Worm (Caenorhabditis elegans) whole organism, mixed stage, embryonic: ENCODE results near the gene srt-28.

Source experiments
- bed-3 ChIP-seq: fragments of 200-800 bp; sonication (Bioruptor generic); optimal IDR thresholded peaks from 3 replicates; lab custom pipeline; 2018; ENCODE audit warnings: mild to moderate bottlenecking, missing genetic modification characterization, moderate library complexity, missing compliant biosample characterization
- blmp-1 ChIP-seq: fragments of 150-350 bp; optimal IDR thresholded peaks from 2 replicates; lab custom pipeline; 2014; ENCODE audit warnings: missing biosample characterization, missing genetic modification characterization
- ceh-39 ChIP-seq: fragments of 150-350 bp; optimal IDR thresholded peaks from 2 replicates; lab custom pipeline; 2014; ENCODE audit warnings: missing biosample characterization, missing genetic modification characterization
- ceh-43 ChIP-seq: fragments of 200-800 bp; sonication (Bioruptor generic); optimal IDR thresholded peaks from 2 replicates; lab custom pipeline; 2018; ENCODE audit warnings: mild to moderate bottlenecking, missing genetic modification characterization, moderate library complexity, missing compliant biosample characterization
- ceh-83 ChIP-seq: fragments of 200-800 bp; sonication (Bioruptor generic); optimal IDR thresholded peaks from 2 replicates; lab custom pipeline; 2018; ENCODE audit warnings: mild to moderate bottlenecking, missing genetic modification characterization, missing compliant biosample characterization
- ces-1 ChIP-seq: fragments of 150-350 bp; optimal IDR thresholded peaks from 2 replicates; lab custom pipeline; 2014; ENCODE audit warnings: missing biosample characterization, missing genetic modification reagents, missing genetic modification characterization
- cnd-1 ChIP-seq: fragments of 200-800 bp; sonication (Bioruptor generic); optimal IDR thresholded peaks from 2 replicates; lab custom pipeline; 2018; ENCODE audit warnings: mild to moderate bottlenecking, missing genetic modification characterization, missing compliant biosample characterization
- drap-1 ChIP-seq: fragments of 200-800 bp; sonication (Bioruptor generic); optimal IDR thresholded peaks from 3 replicates; lab custom pipeline; 2018; ENCODE audit warnings: mild to moderate bottlenecking, missing genetic modification characterization, missing compliant biosample characterization
- elt-3 ChIP-seq: fragments of 150-350 bp; optimal IDR thresholded peaks from 2 replicates; lab custom pipeline; 2014; ENCODE audit warnings: missing biosample characterization, missing genetic modification characterization
- flh-1 ChIP-seq: fragments of 200-800 bp; sonication (Bioruptor generic); optimal IDR thresholded peaks from 2 replicates; lab custom pipeline; 2018; ENCODE audit warnings: mild to moderate bottlenecking, missing genetic modification characterization, moderate library complexity, missing compliant biosample characterization
- ham-2 ChIP-seq: fragments of 200-800 bp; sonication (Bioruptor generic); optimal IDR thresholded peaks from 2 replicates; lab custom pipeline; 2018; ENCODE audit warnings: mild to moderate bottlenecking, missing genetic modification characterization, missing compliant biosample characterization
- lin-13 ChIP-seq: fragments of 150-350 bp; optimal IDR thresholded peaks from 2 replicates; lab custom pipeline; 2014; ENCODE audit warnings: missing biosample characterization, missing genetic modification characterization
- lin-32 ChIP-seq: fragments of 200-800 bp; sonication (Bioruptor generic); optimal IDR thresholded peaks from 2 replicates; lab custom pipeline; 2018; ENCODE audit warnings: mild to moderate bottlenecking, missing genetic modification characterization, missing compliant biosample characterization
- lsy-2 ChIP-seq: fragments of 150-350 bp; optimal IDR thresholded peaks from 2 replicates; lab custom pipeline; 2014; ENCODE audit warnings: missing biosample characterization, missing genetic modification characterization
- mab-5 ChIP-seq: fragments of 150-350 bp; optimal IDR thresholded peaks from 2 replicates; lab custom pipeline; 2014; ENCODE audit warnings: missing biosample characterization, missing genetic modification characterization
- mep-1 ChIP-seq: fragments of 150-350 bp; optimal IDR thresholded peaks from 2 replicates; lab custom pipeline; 2017; ENCODE audit warnings: missing biosample characterization, missing genetic modification reagents, missing genetic modification characterization, inconsistent platforms
- mls-2 ChIP-seq: sonication (generic microtip); optimal IDR thresholded peaks from 2 replicates; lab custom pipeline; 2016; ENCODE audit warnings: mild to moderate bottlenecking, missing genetic modification characterization, moderate library complexity, missing compliant biosample characterization
- nhr-12 ChIP-seq: fragments of 150-350 bp; optimal IDR thresholded peaks from 2 replicates; lab custom pipeline; 2014; ENCODE audit warnings: missing biosample characterization, missing genetic modification characterization
- nhr-2 ChIP-seq: fragments of 150-350 bp; optimal IDR thresholded peaks from 2 replicates; lab custom pipeline; 2014; ENCODE audit warnings: missing biosample characterization, missing genetic modification characterization
- nhr-237 ChIP-seq: fragments of 150-350 bp; optimal IDR thresholded peaks from 2 replicates; lab custom pipeline; 2014; ENCODE audit warnings: missing biosample characterization, missing genetic modification characterization
- nhr-28 ChIP-seq: fragments of 150-350 bp; optimal IDR thresholded peaks from 2 replicates; lab custom pipeline; 2014; ENCODE audit warnings: missing biosample characterization, missing genetic modification characterization
- nhr-76 ChIP-seq: sonication (generic microtip); optimal IDR thresholded peaks from 2 replicates; lab custom pipeline; 2017; ENCODE audit warnings: missing biosample characterization, missing genetic modification characterization
- pha-4 ChIP-seq: fragments of 150-350 bp; optimal IDR thresholded peaks from 2 replicates; lab custom pipeline; 2018; ENCODE audit warnings: missing biosample characterization, missing genetic modification reagents, missing genetic modification characterization
- snpc-4 ChIP-seq: fragments of 150-350 bp; optimal IDR thresholded peaks from 2 replicates; lab custom pipeline; 2014; ENCODE audit warnings: missing biosample characterization, missing genetic modification characterization
- tbx-8 ChIP-seq: fragments of 200-800 bp; sonication (Bioruptor generic); optimal IDR thresholded peaks from 2 replicates; lab custom pipeline; 2018; ENCODE audit warnings: mild to moderate bottlenecking, missing genetic modification characterization, moderate library complexity, missing compliant biosample characterization
- unc-120 ChIP-seq: sonication (generic microtip); optimal IDR thresholded peaks from 2 replicates; lab custom pipeline; 2017; ENCODE audit warnings: missing genetic modification characterization, missing compliant biosample characterization; ENCODE audit not compliant: poor library complexity, severe bottlenecking
- unc-39 ChIP-seq: fragments of 150-350 bp; optimal IDR thresholded peaks from 2 replicates; lab custom pipeline; 2014; ENCODE audit warnings: missing biosample characterization, missing genetic modification characterization
- zip-8 ChIP-seq: fragments of 150-350 bp; optimal IDR thresholded peaks from 2 replicates; lab custom pipeline; 2014; ENCODE audit warnings: missing biosample characterization, missing genetic modification characterization
- ztf-11 ChIP-seq: fragments of 150-350 bp; optimal IDR thresholded peaks from 2 replicates; lab custom pipeline; 2014; ENCODE audit warnings: missing biosample characterization, missing genetic modification characterization

Gene srt-28

ce11 chrV:2690948-2691347 lies 22.5 kb downstream of the srt-28 start:
- TF ChIP-seq pha-4 (no peak), nhr-12 (tag; lab: Kevin White, UChicago) (no peak), ceh-43 (GFP tag; lab: Kevin White, UChicago) (no peak), nhr-237 (no peak), lin-13 (tag; lab: Kevin White, UChicago) (no peak), ztf-11 (tag; lab: Kevin White, UChicago) (no peak), elt-3 (tag; lab: Kevin White, UChicago) (no peak), ceh-39 (tag; lab: Kevin White, UChicago) (no peak)

DNA sequence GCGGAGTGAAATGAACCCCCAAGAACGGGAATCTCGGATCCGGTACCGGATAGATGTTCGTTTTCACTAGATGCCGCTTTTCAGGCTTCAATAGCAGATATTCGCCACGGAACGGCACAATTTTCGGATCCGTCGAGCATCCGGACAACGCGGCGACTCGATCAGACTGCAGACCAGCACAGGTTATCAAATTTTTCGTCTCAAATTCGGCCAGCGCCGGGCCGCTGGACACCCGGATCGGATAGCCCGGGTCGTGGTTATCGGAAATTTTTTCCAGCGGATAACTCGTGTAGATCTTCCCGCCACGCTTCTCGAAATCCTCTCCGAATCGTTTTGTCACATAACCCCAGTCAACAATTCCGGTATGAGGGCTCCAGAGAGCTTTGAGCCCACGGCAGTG lies 23.0 kb downstream of the srt-28 start:
- TF ChIP-seq tbx-8 (GFP tag; lab: Kevin White, UChicago): no peak
- no peak for TF ChIP-seq nhr-28 (tag; lab: Kevin White, UChicago)
- no peak for TF ChIP-seq unc-39 (tag; lab: Kevin White, UChicago)
- TF ChIP-seq zip-8 (tag; lab: Kevin White, UChicago): no peak
- TF ChIP-seq bed-3 (GFP tag; lab: Kevin White, UChicago): no peak
- TF ChIP-seq nhr-2 (tag; lab: Kevin White, UChicago): no peak
- no peak for TF ChIP-seq mep-1 (tag; lab: Kevin White, UChicago)
- no peak for TF ChIP-seq drap-1
- TF ChIP-seq mab-5 (tag; lab: Kevin White, UChicago): no peak
- TF ChIP-seq flh-1 (GFP tag; lab: Kevin White, UChicago): no peak
- TF ChIP-seq ham-2 (GFP tag; lab: Kevin White, UChicago): no peak
- no peak for TF ChIP-seq ceh-43 (GFP tag; lab: Kevin White, UChicago)
- no peak for TF ChIP-seq ztf-11 (tag; lab: Kevin White, UChicago)
- no peak for TF ChIP-seq ces-1 (GFP tag; lab: Kevin White, UChicago)
- TF ChIP-seq nhr-76 (tag; lab: Kevin White, UChicago): no peak
- no peak for TF ChIP-seq blmp-1 (tag; lab: Kevin White, UChicago)
- no peak for TF ChIP-seq ceh-39 (tag; lab: Kevin White, UChicago)

- TF ChIP-seq mls-2 (tag; lab: Kevin White, UChicago) (no peak), cnd-1 (tag; lab: Kevin White, UChicago) (no peak), lsy-2 (no peak), mep-1 (tag; lab: Kevin White, UChicago) (no peak), nhr-237 (no peak), unc-120 (tag; lab: Kevin White, UChicago) (no peak), lin-32 (no peak), ceh-39 (tag; lab: Kevin White, UChicago) (no peak), pha-4 (no peak)
Observed at ce11 chrV:2688562-2688961, 24.9 kb downstream of the srt-28 start.

ce11 chrV:2684227-2684626 lies 29.2 kb downstream of the srt-28 start:
- TF ChIP-seq cnd-1 (tag; lab: Kevin White, UChicago) (no peak), ztf-11 (tag; lab: Kevin White, UChicago) (no peak), nhr-237 (no peak), bed-3 (GFP tag; lab: Kevin White, UChicago) (no peak), nhr-12 (tag; lab: Kevin White, UChicago) (no peak), mab-5 (tag; lab: Kevin White, UChicago) (no peak), lsy-2 (no peak), blmp-1 (tag; lab: Kevin White, UChicago) (no peak)

DNA sequence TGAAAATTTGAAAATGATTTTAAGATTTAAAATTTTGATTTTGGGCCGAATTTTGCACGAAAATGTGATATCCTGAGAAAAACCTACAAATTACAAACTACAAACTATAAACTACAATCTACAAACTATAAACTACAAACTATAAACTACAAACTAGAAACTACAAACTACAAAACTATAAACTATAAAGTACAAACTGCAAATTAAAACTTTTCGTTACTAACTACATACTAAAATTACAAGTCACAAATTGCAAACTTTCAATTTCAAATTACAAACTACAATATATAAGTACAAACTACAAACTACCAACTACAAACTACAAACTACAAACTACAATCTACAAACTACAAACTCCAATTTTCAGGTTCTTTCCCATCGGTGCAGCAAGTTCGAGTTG lies 29.9 kb downstream of the srt-28 start:
- TF ChIP-seq mls-2 (tag; lab: Kevin White, UChicago): no peak
- no peak for TF ChIP-seq nhr-2 (tag; lab: Kevin White, UChicago)
- no peak for TF ChIP-seq nhr-76 (tag; lab: Kevin White, UChicago)
- no peak for TF ChIP-seq unc-39 (tag; lab: Kevin White, UChicago)

DNA sequence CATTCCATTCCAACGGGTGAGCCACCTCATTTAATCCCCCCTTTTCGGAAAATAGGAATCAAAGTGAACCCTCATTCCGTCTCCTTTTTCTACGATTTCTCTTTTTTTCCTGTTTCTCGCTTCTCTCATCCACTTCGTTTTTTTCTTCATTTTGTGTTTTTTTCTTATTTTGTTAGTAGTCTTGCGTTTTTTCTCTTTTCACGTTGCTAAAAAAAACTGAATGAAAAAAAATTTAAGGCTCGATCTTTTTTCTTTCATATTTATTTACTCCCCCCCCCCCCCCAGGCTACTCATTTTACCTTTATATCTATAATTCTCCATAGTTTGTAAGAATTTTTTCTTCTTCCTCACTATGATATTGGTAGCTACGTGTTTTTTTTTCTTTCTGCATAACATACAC lies 35.8 kb downstream of the srt-28 start:
- TF ChIP-seq ceh-83 (GFP tag; lab: Kevin White, UChicago) (no peak), lsy-2 (no peak), lin-13 (tag; lab: Kevin White, UChicago) (no peak), mls-2 (tag; lab: Kevin White, UChicago) (no peak), ceh-39 (tag; lab: Kevin White, UChicago) (no peak), tbx-8 (GFP tag; lab: Kevin White, UChicago) (no peak), mep-1 (tag; lab: Kevin White, UChicago) (no peak), snpc-4 (tag; lab: Kevin White, UChicago) (no peak)
